Worm (Caenorhabditis elegans) whole organism, late embryonic: ENCODE results near the gene srw-145.

Experiments
- C08G9.2 ChIP-seq: sonication (generic microtip); optimal IDR thresholded peaks from 2 replicates; lab custom pipeline; 2016; ENCODE audit warnings: mild to moderate bottlenecking, missing genetic modification characterization, moderate library complexity, missing compliant biosample characterization
- C38D4.7 ChIP-seq: fragments of 200-800 bp; sonication (Bioruptor generic); optimal IDR thresholded peaks from 2 replicates; lab custom pipeline; 2018; ENCODE audit warnings: mild to moderate bottlenecking, missing genetic modification characterization, moderate library complexity, missing compliant biosample characterization
- F13H6.1 ChIP-seq: sonication (generic microtip); optimal IDR thresholded peaks from 2 replicates; lab custom pipeline; 2016; ENCODE audit warnings: missing genetic modification characterization, missing compliant biosample characterization
- K02D7.2 ChIP-seq: sonication (generic microtip); optimal IDR thresholded peaks from 2 replicates; lab custom pipeline; 2017; ENCODE audit warnings: mild to moderate bottlenecking, missing genetic modification characterization, missing compliant biosample characterization
- ahr-1 ChIP-seq: sonication (generic microtip); optimal IDR thresholded peaks from 2 replicates; lab custom pipeline; 2016; ENCODE audit warnings: missing genetic modification characterization, missing compliant biosample characterization
- ama-1 ChIP-seq: fragments of 150-350 bp; optimal IDR thresholded peaks from 2 replicates; lab custom pipeline; 2014
- ceh-18 ChIP-seq: sonication (generic microtip); optimal IDR thresholded peaks from 2 replicates; lab custom pipeline; 2016; ENCODE audit warnings: missing genetic modification characterization, missing compliant biosample characterization
- ceh-2 ChIP-seq: sonication (generic microtip); optimal IDR thresholded peaks from 2 replicates; lab custom pipeline; 2016; ENCODE audit warnings: missing genotype, missing genetic modification characterization, missing compliant biosample characterization
- ceh-22 ChIP-seq: sonication (generic microtip); optimal IDR thresholded peaks from 2 replicates; lab custom pipeline; 2017; ENCODE audit warnings: missing biosample characterization, missing genetic modification characterization
- ceh-24 ChIP-seq: sonication (generic microtip); optimal IDR thresholded peaks from 2 replicates; lab custom pipeline; 2016; ENCODE audit warnings: mild to moderate bottlenecking, missing genetic modification characterization, missing compliant biosample characterization
- ceh-30 ChIP-seq: fragments of 150-350 bp; optimal IDR thresholded peaks from 2 replicates; lab custom pipeline; 2014; ENCODE audit warnings: missing biosample characterization, missing genetic modification characterization
- ceh-31 ChIP-seq: sonication (generic microtip); optimal IDR thresholded peaks from 2 replicates; lab custom pipeline; 2016; ENCODE audit warnings: missing genetic modification characterization, missing compliant biosample characterization
- ceh-34 ChIP-seq: sonication (generic microtip); optimal IDR thresholded peaks from 2 replicates; lab custom pipeline; 2016; ENCODE audit warnings: mild to moderate bottlenecking, missing genetic modification characterization, missing compliant biosample characterization
- ceh-45 ChIP-seq: fragments of 200-800 bp; sonication (Bioruptor generic); IDR thresholded peaks from 2 replicates; pipeline ENCODE4 v1.3.6; 2022; ENCODE audit warnings: missing genetic modification reagents, missing genetic modification characterization, missing compliant biosample characterization
- ceh-48 ChIP-seq: sonication (generic microtip); optimal IDR thresholded peaks from 2 replicates; lab custom pipeline; 2016; ENCODE audit warnings: missing genetic modification characterization, inconsistent platforms, missing compliant biosample characterization
- ceh-6 ChIP-seq: fragments of 200-800 bp; sonication (Bioruptor generic); optimal IDR thresholded peaks from 2 replicates; lab custom pipeline; 2018; ENCODE audit warnings: mild to moderate bottlenecking, missing genetic modification characterization, missing compliant biosample characterization
- ceh-9 ChIP-seq: sonication (generic microtip); optimal IDR thresholded peaks from 2 replicates; lab custom pipeline; 2016; ENCODE audit warnings: mild to moderate bottlenecking, missing genetic modification characterization, inconsistent platforms, missing compliant biosample characterization
- dve-1 ChIP-seq: sonication (generic microtip); optimal IDR thresholded peaks from 2 replicates; lab custom pipeline; 2017; ENCODE audit warnings: antibody characterized with exemption, mild to moderate bottlenecking, missing genetic modification characterization, missing compliant biosample characterization
- elt-2 ChIP-seq: sonication (generic microtip); optimal IDR thresholded peaks from 2 replicates; lab custom pipeline; 2016; ENCODE audit warnings: missing genetic modification reagents, missing genetic modification characterization, missing compliant biosample characterization
- elt-4 ChIP-seq: sonication (generic microtip); optimal IDR thresholded peaks from 2 replicates; lab custom pipeline; 2016; ENCODE audit warnings: missing genetic modification characterization, missing compliant biosample characterization
- eyg-1 ChIP-seq: sonication (generic microtip); optimal IDR thresholded peaks from 2 replicates; lab custom pipeline; 2016; ENCODE audit warnings: missing genotype, missing genetic modification characterization, missing compliant biosample characterization
- fax-1 ChIP-seq: sonication (generic microtip); optimal IDR thresholded peaks from 2 replicates; lab custom pipeline; 2016; ENCODE audit warnings: missing genotype, missing genetic modification characterization, missing compliant biosample characterization
- fkh-10 ChIP-seq: fragments of 150-350 bp; optimal IDR thresholded peaks from 2 replicates; lab custom pipeline; 2014; ENCODE audit warnings: missing biosample characterization, missing genetic modification reagents, missing genetic modification characterization
- hlh-13 ChIP-seq: fragments of 200-800 bp; sonication (Bioruptor generic); optimal IDR thresholded peaks from 2 replicates; lab custom pipeline; 2018; ENCODE audit warnings: mild to moderate bottlenecking, missing genetic modification characterization, missing compliant biosample characterization
- hlh-15 ChIP-seq: sonication (generic microtip); optimal IDR thresholded peaks from 2 replicates; lab custom pipeline; 2016; ENCODE audit warnings: missing genetic modification characterization, missing compliant biosample characterization
- hlh-30 ChIP-seq: sonication (generic microtip); optimal IDR thresholded peaks from 2 replicates; lab custom pipeline; 2017; ENCODE audit warnings: antibody characterized with exemption, missing genetic modification characterization, missing compliant biosample characterization; ENCODE audit not compliant: insufficient read depth
- madf-2 ChIP-seq: sonication (generic microtip); optimal IDR thresholded peaks from 2 replicates; lab custom pipeline; 2017; ENCODE audit warnings: missing genetic modification characterization, missing compliant biosample characterization
- pha-2 ChIP-seq: sonication (generic microtip); optimal IDR thresholded peaks from 2 replicates; lab custom pipeline; 2017; ENCODE audit warnings: mild to moderate bottlenecking, missing genetic modification characterization, missing compliant biosample characterization
- pros-1 ChIP-seq: fragments of 150-350 bp; optimal IDR thresholded peaks from 2 replicates; lab custom pipeline; 2014; ENCODE audit warnings: missing biosample characterization, missing genetic modification reagents, missing genetic modification characterization
- rnt-1 ChIP-seq: sonication (generic microtip); optimal IDR thresholded peaks from 2 replicates; lab custom pipeline; 2016; ENCODE audit warnings: missing genetic modification characterization, missing compliant biosample characterization
- sdc-2 ChIP-seq: sonication (generic microtip); optimal IDR thresholded peaks from 2 replicates; lab custom pipeline; 2016; ENCODE audit warnings: missing genotype, missing genetic modification characterization, missing compliant biosample characterization
- sox-4 ChIP-seq: sonication (generic microtip); optimal IDR thresholded peaks from 2 replicates; lab custom pipeline; 2017; ENCODE audit warnings: mild to moderate bottlenecking, missing genetic modification characterization, inconsistent platforms, missing compliant biosample characterization
- tbx-2 ChIP-seq: sonication (generic microtip); optimal IDR thresholded peaks from 2 replicates; lab custom pipeline; 2016; ENCODE audit warnings: missing genetic modification characterization, missing compliant biosample characterization
- ttx-3 ChIP-seq: sonication (generic microtip); optimal IDR thresholded peaks from 2 replicates; lab custom pipeline; 2016; ENCODE audit warnings: missing genetic modification reagents, missing genetic modification characterization, missing compliant biosample characterization
- unc-55 ChIP-seq: sonication (generic microtip); optimal IDR thresholded peaks from 2 replicates; lab custom pipeline; 2017; ENCODE audit warnings: missing biosample characterization, missing genetic modification reagents, missing genetic modification characterization
- unc-86 ChIP-seq: sonication (generic microtip); optimal IDR thresholded peaks from 2 replicates; lab custom pipeline; 2016; ENCODE audit warnings: missing genetic modification characterization, missing compliant biosample characterization
- ztf-16 ChIP-seq: sonication (generic microtip); optimal IDR thresholded peaks from 2 replicates; lab custom pipeline; 2017; ENCODE audit warnings: missing genetic modification characterization, missing compliant biosample characterization

srw-145 gene

DNA sequence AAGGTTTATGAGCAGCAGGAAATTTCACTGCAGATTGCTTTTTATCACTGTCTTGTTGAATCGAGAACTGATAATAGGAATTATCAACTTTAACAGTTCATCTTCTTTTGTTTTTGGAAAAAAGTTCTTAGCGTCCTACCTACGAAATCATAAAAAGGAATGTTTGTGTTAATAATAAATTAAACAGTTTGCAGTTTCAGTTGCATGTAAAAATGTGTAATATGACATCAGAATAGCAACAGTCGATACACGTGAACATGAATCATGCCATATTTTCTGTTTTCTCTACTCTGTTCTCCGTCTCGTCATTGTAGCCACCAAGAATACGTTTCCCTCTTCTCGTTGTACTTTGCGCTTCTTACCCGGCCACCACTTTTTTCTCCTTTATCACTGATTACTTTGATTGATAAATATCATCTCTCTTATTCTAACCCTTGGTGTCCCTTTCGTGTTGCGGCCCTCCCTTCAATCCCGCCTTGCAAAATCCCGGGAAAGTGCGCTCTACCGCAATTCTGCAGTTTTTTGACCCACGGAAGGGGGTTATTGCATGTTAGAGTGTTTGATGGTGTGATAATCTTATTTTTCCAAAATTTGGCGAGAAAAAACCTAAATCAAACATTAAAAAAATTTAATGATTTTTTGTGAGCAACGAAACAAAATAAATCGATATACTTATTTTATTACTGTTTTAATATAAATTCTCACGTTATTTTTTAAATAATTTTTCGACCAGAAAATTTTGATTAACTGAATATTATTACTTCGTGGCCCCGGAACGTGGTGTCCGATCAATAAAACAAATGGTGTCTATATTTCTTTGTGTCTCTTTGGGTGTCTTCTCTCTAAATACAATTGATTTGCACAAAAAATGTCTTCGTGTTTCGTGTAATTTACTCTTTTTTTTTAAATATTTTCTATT, 44.2 kb upstream of the srw-145 start, which contains the start of gene sptl-3:
Gene sptl-3, plus strand, starts transcription at position 869 of the 919 bp plus-strand sequence.
- peak; percentile 46 for TF ChIP-seq elt-2
- TF ChIP-seq tbx-2 (tag; lab: Kevin White, UChicago), result peak; percentile 31
- TF ChIP-seq elt-4 (tag; lab: Kevin White, UChicago), result no peak

DNA sequence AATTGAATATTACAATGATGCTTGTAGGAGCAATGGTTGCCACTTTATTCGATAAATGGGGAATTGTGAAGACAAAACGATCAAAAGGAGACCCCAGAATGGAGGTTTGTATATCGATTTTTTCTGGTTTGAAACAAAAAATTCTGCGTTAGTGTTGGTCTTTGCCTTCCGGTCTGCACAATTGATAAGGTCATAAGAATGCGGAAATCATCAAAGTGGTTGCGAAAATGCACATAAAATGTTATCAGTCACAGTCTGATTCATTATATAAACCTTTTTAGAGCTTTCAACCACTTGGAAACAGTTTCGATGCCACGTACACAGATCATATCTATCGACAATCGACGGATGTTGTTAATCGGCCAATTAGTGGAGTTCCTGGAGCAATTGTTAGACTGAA, 43.4 kb upstream of the srw-145 start:
- no peak for TF ChIP-seq ceh-2 (tag; lab: Kevin White, UChicago)
- no peak for TF ChIP-seq pros-1
- no peak for TF ChIP-seq sdc-2 (tag; lab: Kevin White, UChicago)
- TF ChIP-seq ceh-18, result no peak
- TF ChIP-seq hlh-13 (GFP tag; lab: Kevin White, UChicago), result no peak
- peak; percentile 51 for TF ChIP-seq elt-2
- no peak for TF ChIP-seq ahr-1 (tag; lab: Kevin White, UChicago)
- TF ChIP-seq fax-1 (tag; lab: Kevin White, UChicago), result no peak
- no peak for TF ChIP-seq eyg-1

DNA sequence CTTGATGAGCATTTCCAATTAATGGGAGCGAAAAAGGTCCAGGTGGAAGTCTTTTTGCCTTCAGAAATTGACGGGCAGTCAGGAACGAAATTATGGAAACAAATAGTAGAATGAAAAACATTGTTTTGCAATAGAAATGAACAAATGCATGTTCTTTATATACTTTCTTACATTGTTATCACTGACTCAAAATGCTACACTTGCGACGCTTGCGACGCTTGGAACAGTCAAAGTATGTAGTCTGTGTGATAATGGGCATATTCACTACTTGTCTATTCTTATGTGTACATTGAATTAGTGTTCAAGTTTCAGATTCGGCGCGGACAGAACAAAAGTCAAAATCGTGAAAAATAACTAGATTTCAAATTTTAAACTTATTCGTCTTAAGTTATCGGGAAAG, 38.6 kb upstream of the srw-145 start, which contains the start of gene cyp-35C1:
Gene cyp-35C1, minus strand, starts transcription at position 132 of the 400 bp plus-strand sequence.
- TF ChIP-seq ceh-30 (no peak), elt-2 (peak; percentile 22)

DNA sequence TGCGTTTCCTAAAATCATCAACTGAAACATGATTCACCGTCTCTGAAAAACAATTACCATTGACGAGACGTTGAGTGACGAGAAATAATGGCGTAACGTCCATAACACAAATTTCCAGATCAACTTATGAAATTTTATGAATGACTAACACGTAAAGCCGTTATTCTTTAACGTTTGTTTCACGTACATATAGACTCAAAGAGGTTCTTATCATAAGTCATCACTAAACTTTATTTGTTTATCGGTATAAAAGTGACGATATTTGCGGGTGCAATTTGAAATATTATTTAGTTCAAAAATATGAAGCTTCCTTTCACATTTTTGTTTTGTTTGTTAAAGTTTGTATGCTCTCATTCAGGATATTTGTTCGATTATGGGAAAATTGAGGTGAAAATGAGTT, 37.7 kb upstream of the srw-145 start, which contains the start of gene oac-3:
Gene oac-3, plus strand, starts transcription at position 301 of the 400 bp plus-strand sequence.
- TF ChIP-seq C38D4.7 (GFP tag; lab: Kevin White, UChicago) (no peak), hlh-30 (tag; lab: Kevin White, UChicago) (no peak), unc-55 (GFP tag; lab: Kevin White, UChicago) (no peak), ceh-45 (GFP tag; lab: Robert Waterston, UW) (no peak), C08G9.2 (tag; lab: Kevin White, UChicago) (no peak), ceh-24 (no peak), ceh-9 (tag; lab: Kevin White, UChicago) (no peak), hlh-15 (tag; lab: Kevin White, UChicago) (no peak), ceh-48 (tag; lab: Kevin White, UChicago) (no peak), ceh-22 (tag; lab: Kevin White, UChicago) (no peak), fkh-10 (no peak), rnt-1 (no peak), ceh-34 (tag; lab: Kevin White, UChicago) (no peak), madf-2 (tag; lab: Kevin White, UChicago) (no peak), pros-1 (no peak), ceh-31 (tag; lab: Kevin White, UChicago) (no peak)

DNA sequence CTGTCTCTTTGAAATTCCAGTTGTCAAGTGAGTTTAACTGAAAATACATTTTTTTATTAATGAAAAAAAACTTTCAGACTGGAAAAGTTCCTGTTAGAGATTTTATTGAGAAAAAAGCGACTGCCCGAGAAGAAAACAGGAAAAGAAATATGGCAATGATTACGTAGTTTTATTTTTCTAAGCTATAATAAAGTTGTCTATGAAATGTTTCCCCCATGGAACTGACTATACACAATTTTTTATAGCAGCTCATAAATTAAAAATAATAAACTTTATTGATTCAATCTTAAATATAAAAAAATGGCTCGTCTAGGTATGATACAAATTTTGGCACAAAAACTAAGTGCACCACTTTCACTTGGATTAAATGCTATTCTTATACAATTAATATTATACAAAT, 34.5 kb upstream of the srw-145 start, which contains the start of gene C06B3.1:
Gene C06B3.1, plus strand, starts transcription at position 301 of the 400 bp plus-strand sequence.
- TF ChIP-seq ceh-34 (tag; lab: Kevin White, UChicago), result no peak

DNA sequence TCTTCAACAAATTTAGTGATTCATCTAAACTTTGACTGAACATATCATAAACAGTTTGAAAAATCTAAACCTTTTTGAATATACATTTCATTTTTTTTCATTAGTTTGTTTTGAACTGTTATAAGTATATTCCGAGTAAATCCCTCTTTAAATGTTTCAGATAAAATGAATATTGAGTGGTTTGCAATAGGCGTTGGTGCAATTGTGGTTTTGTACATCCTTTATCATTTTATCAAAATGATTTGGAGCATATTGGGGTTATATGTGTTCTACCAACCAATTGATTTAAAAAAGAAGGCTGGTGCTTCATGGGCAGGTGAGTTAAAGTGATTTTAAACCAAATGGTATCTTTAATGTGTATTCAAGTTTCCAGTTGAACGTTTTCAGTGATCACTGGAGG, 32.5 kb upstream of the srw-145 start, which contains the start of gene stdh-3:
Gene stdh-3, plus strand, starts transcription at position 166 of the 400 bp plus-strand sequence.
- TF ChIP-seq pha-2 (tag; lab: Kevin White, UChicago) (no peak), ttx-3 (tag; lab: Kevin White, UChicago) (no peak), ceh-22 (tag; lab: Kevin White, UChicago) (no peak), F13H6.1 (tag; lab: Kevin White, UChicago) (no peak), ahr-1 (tag; lab: Kevin White, UChicago) (no peak), unc-86 (tag; lab: Kevin White, UChicago) (no peak), sox-4 (tag; lab: Kevin White, UChicago) (no peak), ceh-6 (GFP tag; lab: Kevin White, UChicago) (no peak), ama-1 (no peak), ceh-31 (tag; lab: Kevin White, UChicago) (no peak), madf-2 (tag; lab: Kevin White, UChicago) (no peak), dve-1 (tag; lab: Kevin White, UChicago) (no peak), ztf-16 (tag; lab: Kevin White, UChicago) (no peak), K02D7.2 (tag; lab: Kevin White, UChicago) (no peak)
